Worm (Caenorhabditis elegans) whole organism, L2 larva: ENCODE measurements around the gene slcr-46.3.
A peak's percentile ranks its signal among the peaks of the same experiment; 100 is the strongest.

ENCODE experiments used
- C34F6.9 ChIP-seq: fragments of 150-350 bp; optimal IDR thresholded peaks from 2 replicates; lab custom pipeline; 2014; ENCODE audit warnings: missing biosample characterization, missing genetic modification characterization
- F13H6.1 ChIP-seq: sonication (generic microtip); optimal IDR thresholded peaks from 2 replicates; lab custom pipeline; 2016; ENCODE audit warnings: missing genetic modification characterization, missing compliant biosample characterization
- alr-1 ChIP-seq: fragments of 150-350 bp; optimal IDR thresholded peaks from 2 replicates; lab custom pipeline; 2014; ENCODE audit warnings: missing biosample characterization, missing genetic modification characterization
- aly-2 ChIP-seq: fragments of 150-350 bp; optimal IDR thresholded peaks from 2 replicates; lab custom pipeline; 2014; ENCODE audit warnings: missing biosample characterization, missing genetic modification characterization
- ama-1 ChIP-seq: fragments of 150-350 bp; optimal IDR thresholded peaks from 2 replicates; lab custom pipeline; 2018; ENCODE audit warnings: inconsistent platforms
- blmp-1 ChIP-seq: sonication (generic microtip); optimal IDR thresholded peaks from 2 replicates; lab custom pipeline; 2017; ENCODE audit warnings: missing genetic modification characterization, mild to moderate bottlenecking, missing compliant biosample characterization, antibody characterized with exemption, moderate library complexity; ENCODE audit not compliant: insufficient read depth
- ceh-16 ChIP-seq: fragments of 150-350 bp; optimal IDR thresholded peaks from 2 replicates; lab custom pipeline; 2014; ENCODE audit warnings: missing biosample characterization, missing genetic modification characterization
- ceh-82 ChIP-seq: fragments of 150-350 bp; optimal IDR thresholded peaks from 2 replicates; lab custom pipeline; 2014; ENCODE audit warnings: missing biosample characterization, missing genetic modification characterization
- crh-2 ChIP-seq: sonication (generic microtip); optimal IDR thresholded peaks from 2 replicates; lab custom pipeline; 2017; ENCODE audit warnings: missing biosample characterization, missing genetic modification characterization
- dmd-4 ChIP-seq: sonication (generic microtip); optimal IDR thresholded peaks from 2 replicates; lab custom pipeline; 2017; ENCODE audit warnings: missing biosample characterization, missing genetic modification characterization
- egl-27 ChIP-seq: sonication (generic microtip); optimal IDR thresholded peaks from 3 replicates; lab custom pipeline; 2017; ENCODE audit warnings: missing biosample characterization, missing genetic modification reagents, missing genetic modification characterization
- elt-1 ChIP-seq: fragments of 150-350 bp; optimal IDR thresholded peaks from 2 replicates; lab custom pipeline; 2014; ENCODE audit warnings: missing biosample characterization, missing genetic modification characterization
- elt-3 ChIP-seq: sonication (generic microtip); optimal IDR thresholded peaks from 2 replicates; lab custom pipeline; 2017; ENCODE audit warnings: missing biosample characterization, missing genetic modification characterization
- fos-1 ChIP-seq: fragments of 150-350 bp; optimal IDR thresholded peaks from 2 replicates; lab custom pipeline; 2014; ENCODE audit warnings: missing biosample characterization, missing genetic modification characterization
- lin-11 ChIP-seq: fragments of 150-350 bp; sonication (generic microtip); optimal IDR thresholded peaks from 2 replicates; lab custom pipeline; 2014; ENCODE audit warnings: missing biosample characterization, missing genetic modification characterization, inconsistent platforms, mixed read lengths
- lin-13 ChIP-seq: fragments of 150-350 bp; optimal IDR thresholded peaks from 2 replicates; lab custom pipeline; 2014; ENCODE audit warnings: missing biosample characterization, missing genetic modification reagents, missing genetic modification characterization
- lsy-2 ChIP-seq, 2 experiments: fragments of 150-350 bp in 1 of 2; sonication (generic microtip) in 1 of 2; optimal IDR thresholded peaks; 2 replicates each; lab custom pipeline; 2014 to 2017; ENCODE audit warnings: missing biosample characterization in 2 of 2, missing genetic modification characterization in 2 of 2
- mbf-1 ChIP-seq: sonication (generic microtip); optimal IDR thresholded peaks from 2 replicates; lab custom pipeline; 2017; ENCODE audit warnings: missing biosample characterization, missing genetic modification characterization
- mdl-1 ChIP-seq, 2 experiments: fragments of 150-350 bp in 1 of 2; sonication (generic microtip) in 1 of 2; optimal IDR thresholded peaks; 2 replicates each; lab custom pipeline; 2017; ENCODE audit warnings: missing biosample characterization in 2 of 2, missing genetic modification characterization in 2 of 2
- nhr-12 ChIP-seq: fragments of 150-350 bp; optimal IDR thresholded peaks from 2 replicates; lab custom pipeline; 2014; ENCODE audit warnings: missing biosample characterization, missing genetic modification characterization
- nhr-129 ChIP-seq: fragments of 150-350 bp; optimal IDR thresholded peaks from 2 replicates; lab custom pipeline; 2014; ENCODE audit warnings: missing biosample characterization, missing genetic modification characterization
- nhr-23 ChIP-seq: fragments of 150-350 bp; optimal IDR thresholded peaks from 2 replicates; lab custom pipeline; 2014; ENCODE audit warnings: missing biosample characterization, missing genetic modification reagents, missing genetic modification characterization
- nhr-237 ChIP-seq: fragments of 150-350 bp; optimal IDR thresholded peaks from 2 replicates; lab custom pipeline; 2014; ENCODE audit warnings: missing biosample characterization, missing genetic modification characterization
- nhr-6 ChIP-seq: fragments of 150-350 bp; optimal IDR thresholded peaks from 2 replicates; lab custom pipeline; 2014; ENCODE audit warnings: missing biosample characterization, missing genetic modification characterization
- nhr-77 ChIP-seq: fragments of 150-350 bp; optimal IDR thresholded peaks from 2 replicates; lab custom pipeline; 2014; ENCODE audit warnings: missing biosample characterization, missing genetic modification characterization
- peb-1 ChIP-seq: fragments of 150-350 bp; optimal IDR thresholded peaks from 2 replicates; lab custom pipeline; 2014; ENCODE audit warnings: missing biosample characterization, missing genetic modification characterization
- sem-4 ChIP-seq: fragments of 150-350 bp; optimal IDR thresholded peaks from 2 replicates; lab custom pipeline; 2014; ENCODE audit warnings: missing biosample characterization, missing genetic modification reagents, missing genetic modification characterization
- skn-1 ChIP-seq: sonication (generic microtip); optimal IDR thresholded peaks from 2 replicates; lab custom pipeline; 2017; ENCODE audit warnings: missing biosample characterization, missing genetic modification characterization
- sma-3 ChIP-seq: sonication (generic microtip); optimal IDR thresholded peaks from 2 replicates; lab custom pipeline; 2016; ENCODE audit warnings: missing genetic modification reagents, missing genetic modification characterization, missing compliant biosample characterization
- snpc-4 ChIP-seq: fragments of 150-350 bp; optimal IDR thresholded peaks from 2 replicates; lab custom pipeline; 2014; ENCODE audit warnings: missing biosample characterization, missing genetic modification characterization
- zag-1 ChIP-seq: fragments of 150-350 bp; optimal IDR thresholded peaks from 2 replicates; lab custom pipeline; 2014; ENCODE audit warnings: missing biosample characterization, missing genetic modification characterization
- ztf-1 ChIP-seq: fragments of 200-800 bp; sonication (Bioruptor generic); conservative IDR thresholded peaks from 2 replicates; pipeline ENCODE4 v1.3.6; 2022; ENCODE audit warnings: missing genetic modification characterization, missing compliant biosample characterization
- ztf-11 ChIP-seq: sonication (generic microtip); optimal IDR thresholded peaks from 2 replicates; lab custom pipeline; 2017; ENCODE audit warnings: missing biosample characterization, missing genetic modification characterization
- ztf-4 ChIP-seq: fragments of 150-350 bp; optimal IDR thresholded peaks from 2 replicates; lab custom pipeline; 2014; ENCODE audit warnings: missing biosample characterization, missing genetic modification characterization

The slcr-46.3 gene

ce11 chrV:9690099-9690572, 33.8 kb downstream of the slcr-46.3 start, which contains the start of gene rbx-1:
Gene rbx-1 (minus strand): TSS chrV:9690522.
- TF ChIP-seq peb-1 (tag; lab: Kevin White, UChicago) (no peak), aly-2 (tag; lab: Kevin White, UChicago) (no peak), nhr-77 (tag; lab: Kevin White, UChicago) (no peak), crh-2 (tag; lab: Kevin White, UChicago) (no peak), nhr-23 (tag; lab: Kevin White, UChicago) (no peak), egl-27 (tag; lab: Kevin White, UChicago) (no peak), nhr-6 (tag; lab: Kevin White, UChicago) (no peak), blmp-1 (tag; lab: Kevin White, UChicago) (no peak), dmd-4 (no peak)

ce11 chrV:9689364-9689763, 34.5 kb downstream of the slcr-46.3 start:
- TF ChIP-seq mbf-1 (no peak), snpc-4 (no peak), nhr-23 (tag; lab: Kevin White, UChicago) (no peak), sma-3 (no peak), lin-13 (GFP tag; lab: Kevin White, UChicago) (no peak), mdl-1 (tag; optimal IDR thresholded peaks at IDR 0.05; lab: Kevin White, UChicago) (no peak), aly-2 (tag; lab: Kevin White, UChicago) (no peak), egl-27 (tag; lab: Kevin White, UChicago) (no peak), ztf-11 (tag; lab: Kevin White, UChicago) (no peak), elt-1 (tag; lab: Kevin White, UChicago) (no peak), dmd-4 (no peak), ztf-4 (no peak), sem-4 (no peak), alr-1 (tag; lab: Kevin White, UChicago) (no peak), C34F6.9 (tag; lab: Kevin White, UChicago) (no peak), ztf-1 (no peak)

- no peak for TF ChIP-seq nhr-237 (tag; lab: Kevin White, UChicago)
Observed at ce11 chrV:9685559-9685958, 38.3 kb downstream of the slcr-46.3 start, which contains the start of gene ZK287.4. Gene ZK287.4 (minus strand): TSS chrV:9685659.

ce11 chrV:9680260-9680659, 43.6 kb downstream of the slcr-46.3 start:
- no peak for TF ChIP-seq nhr-129 (tag; lab: Kevin White, UChicago)
- no peak for TF ChIP-seq nhr-12 (tag; lab: Kevin White, UChicago)
- TF ChIP-seq snpc-4, result no peak
- TF ChIP-seq dmd-4, result no peak
- TF ChIP-seq zag-1 (tag; lab: Kevin White, UChicago), result no peak
- no peak for TF ChIP-seq crh-2 (tag; lab: Kevin White, UChicago)
- TF ChIP-seq alr-1 (tag; lab: Kevin White, UChicago), result no peak
- TF ChIP-seq C34F6.9 (tag; lab: Kevin White, UChicago), result no peak
- TF ChIP-seq elt-3 (tag; lab: Kevin White, UChicago), result no peak
- no peak for TF ChIP-seq nhr-23 (tag; lab: Kevin White, UChicago)
- TF ChIP-seq F13H6.1 (tag; lab: Kevin White, UChicago), result no peak
- no peak for TF ChIP-seq fos-1 (tag; lab: Kevin White, UChicago)
- no peak for TF ChIP-seq ceh-82 (tag; lab: Kevin White, UChicago)
- TF ChIP-seq ceh-16 (tag; lab: Kevin White, UChicago), result no peak

- no peak for TF ChIP-seq ama-1 (lab: Kevin White, UChicago)
- no peak for TF ChIP-seq crh-2 (tag; lab: Kevin White, UChicago)
- TF ChIP-seq lin-11 (tag; lab: Kevin White, UChicago), result no peak
- no peak for TF ChIP-seq lsy-2 (tag; optimal IDR thresholded peaks at IDR 0.05; lab: Kevin White, UChicago)
- TF ChIP-seq fos-1 (tag; lab: Kevin White, UChicago), result peak; percentile 63
- no peak for TF ChIP-seq skn-1
- TF ChIP-seq ceh-82 (tag; lab: Kevin White, UChicago), result no peak
- no peak for TF ChIP-seq nhr-6 (tag; lab: Kevin White, UChicago)
- no peak for TF ChIP-seq dmd-4
Observed at ce11 chrV:9679166-9679565, 44.7 kb downstream of the slcr-46.3 start, which contains the start of gene ZK287.9. Gene ZK287.9 (plus strand): TSS chrV:9679357.
